Fruit fly (Drosophila melanogaster) whole organism, embryonic: ENCODE data around the gene lqfR.
A peak's percentile ranks its signal among the peaks of the same experiment; 100 is the strongest.

ENCODE experiments used
- Antp ChIP-seq: fragments of 200-800 bp; sonication (Bioruptor generic); optimal IDR thresholded peaks from 3 replicates; lab custom pipeline; 2016; ENCODE audit warnings: missing biosample characterization, missing genetic modification characterization
- Asciz ChIP-seq: fragments of 200-800 bp; sonication (Bioruptor generic); optimal IDR thresholded peaks from 2 replicates; lab custom pipeline; 2017; ENCODE audit warnings: missing biosample characterization, mild to moderate bottlenecking, missing genetic modification characterization, missing genetic modification reagents
- CG1024 ChIP-seq: fragments of 200-800 bp; sonication (Bioruptor generic); IDR thresholded peaks from 2 replicates; pipeline ENCODE4 v1.3.6; 2022; ENCODE audit warnings: missing biosample characterization, missing genetic modification characterization
- CG10654 ChIP-seq: fragments of 200-800 bp; sonication (Bioruptor generic); optimal IDR thresholded peaks from 2 replicates; lab custom pipeline; 2016; ENCODE audit warnings: missing biosample characterization, missing genetic modification characterization
- CG11093 ChIP-seq: fragments of 200-800 bp; sonication (Bioruptor generic); IDR thresholded peaks from 3 replicates; pipeline ENCODE4 v1.3.6; 2022; ENCODE audit warnings: missing biosample characterization, missing genetic modification characterization
- CG11456 ChIP-seq: fragments of 200-800 bp; sonication (Bioruptor generic); IDR thresholded peaks from 3 replicates; pipeline ENCODE4 v1.3.6; 2022; ENCODE audit warnings: missing biosample characterization, missing genetic modification characterization
- CG11723 ChIP-seq: fragments of 200-800 bp; sonication (Bioruptor generic); optimal IDR thresholded peaks from 2 replicates; lab custom pipeline; 2017; ENCODE audit warnings: missing biosample characterization, mild to moderate bottlenecking, missing genetic modification characterization
- CG1233 ChIP-seq: fragments of 200-800 bp; sonication (Bioruptor generic); optimal IDR thresholded peaks from 4 replicates; lab custom pipeline; 2018; ENCODE audit warnings: missing biosample characterization, mild to moderate bottlenecking, missing genetic modification characterization
- CG13296 ChIP-seq: fragments of 200-800 bp; sonication (Bioruptor generic); optimal IDR thresholded peaks from 3 replicates; lab custom pipeline; 2018; ENCODE audit warnings: missing biosample characterization, mild to moderate bottlenecking, missing genetic modification characterization
- CG14441 ChIP-seq: fragments of 200-800 bp; sonication (Bioruptor generic); IDR thresholded peaks from 2 replicates; pipeline ENCODE4 v1.3.6; 2022; ENCODE audit warnings: missing biosample characterization, missing genetic modification characterization
- CG14667 ChIP-seq: fragments of 200-800 bp; sonication (Bioruptor generic); IDR thresholded peaks from 2 replicates; pipeline ENCODE4 v1.3.6; 2022; ENCODE audit warnings: missing biosample characterization, missing genetic modification characterization
- CG14965 ChIP-seq: fragments of 200-800 bp; sonication (Bioruptor generic); optimal IDR thresholded peaks from 2 replicates; lab custom pipeline; 2016; ENCODE audit warnings: missing biosample characterization, missing genetic modification characterization, borderline replicate concordance
- CG1529 ChIP-seq: fragments of 200-800 bp; sonication (Bioruptor generic); optimal IDR thresholded peaks from 3 replicates; lab custom pipeline; 2018; ENCODE audit warnings: missing biosample characterization, missing genetic modification characterization
- CG17359 ChIP-seq: fragments of 200-800 bp; sonication (Bioruptor generic); optimal IDR thresholded peaks from 3 replicates; lab custom pipeline; 2018; ENCODE audit warnings: missing biosample characterization, mild to moderate bottlenecking, missing genetic modification characterization, moderate library complexity
- CG1832 ChIP-seq: fragments of 200-800 bp; sonication (Bioruptor generic); optimal IDR thresholded peaks from 2 replicates; lab custom pipeline; 2017; ENCODE audit warnings: missing biosample characterization, mild to moderate bottlenecking, missing genetic modification characterization, inconsistent platforms
- CG18476 ChIP-seq: fragments of 200-800 bp; sonication (Bioruptor generic); optimal IDR thresholded peaks from 2 replicates; lab custom pipeline; 2016; ENCODE audit warnings: missing biosample characterization, mild to moderate bottlenecking, missing genetic modification characterization
- CG30020 ChIP-seq: fragments of 200-800 bp; optimal IDR thresholded peaks from 2 replicates; lab custom pipeline; 2019; ENCODE audit warnings: missing biosample characterization, mild to moderate bottlenecking, missing genetic modification characterization, moderate library complexity
- CG6683 ChIP-seq: fragments of 200-800 bp; sonication (Bioruptor generic); optimal IDR thresholded peaks from 2 replicates; lab custom pipeline; 2017; ENCODE audit warnings: missing biosample characterization, mild to moderate bottlenecking, missing genetic modification characterization, missing genetic modification reagents
- CG6765 ChIP-seq: fragments of 200-800 bp; sonication (Bioruptor generic); optimal IDR thresholded peaks from 3 replicates; lab custom pipeline; 2017; ENCODE audit warnings: missing biosample characterization, mild to moderate bottlenecking, missing genetic modification characterization
- CG9797 ChIP-seq: fragments of 200-800 bp; sonication (Bioruptor generic); optimal IDR thresholded peaks from 3 replicates; lab custom pipeline; 2018; ENCODE audit warnings: missing biosample characterization, mild to moderate bottlenecking, missing genetic modification characterization
- Dad ChIP-seq: fragments of 200-800 bp; sonication (Bioruptor generic); optimal IDR thresholded peaks from 3 replicates; lab custom pipeline; 2016; ENCODE audit warnings: missing biosample characterization, missing genetic modification characterization
- Eip74EF ChIP-seq, 2 experiments: fragments of 200-800 bp in 1 of 2; fragments of >200 bp in 1 of 2; sonication (Bioruptor generic) in 1 of 2; optimal IDR thresholded peaks; 2 replicates each; lab custom pipeline; 2017 to 2019; ENCODE audit warnings: missing biosample characterization in 2 of 2, missing genetic modification characterization in 2 of 2, mild to moderate bottlenecking in 1 of 2, moderate library complexity in 1 of 2
- Ets65A ChIP-seq: fragments of 200-800 bp; sonication (Bioruptor generic); peaks from one replicate; lab custom pipeline; 2016; ENCODE audit warnings: missing biosample characterization, missing genetic modification characterization
- Gug ChIP-seq: fragments of 200-800 bp; sonication (Bioruptor generic); IDR thresholded peaks from 4 replicates; pipeline ENCODE4 v1.3.6; 2022; ENCODE audit warnings: missing biosample characterization, missing genetic modification characterization
- H2.0 ChIP-seq: fragments of 200-800 bp; sonication (Bioruptor generic); IDR thresholded peaks from 2 replicates; pipeline ENCODE4 v1.3.6; 2022; ENCODE audit warnings: missing biosample characterization, missing genetic modification characterization
- Hey ChIP-seq: fragments of 200-800 bp; sonication (Bioruptor generic); optimal IDR thresholded peaks from 3 replicates; lab custom pipeline; 2018; ENCODE audit warnings: missing biosample characterization, mild to moderate bottlenecking, missing genetic modification characterization
- Hr3 ChIP-seq: fragments of 200-800 bp; sonication (Bioruptor generic); optimal IDR thresholded peaks from 3 replicates; lab custom pipeline; 2016; ENCODE audit warnings: missing biosample characterization, missing genetic modification characterization
- Lhr ChIP-seq: fragments of 200-800 bp; sonication (Bioruptor generic); optimal IDR thresholded peaks from 3 replicates; lab custom pipeline; 2017; ENCODE audit warnings: mild to moderate bottlenecking, missing biosample characterization, missing genetic modification reagents, missing genetic modification characterization
- Mrtf ChIP-seq: fragments of 200-800 bp; sonication (Bioruptor generic); IDR thresholded peaks from 3 replicates; pipeline ENCODE4 v1.3.6; 2022; ENCODE audit warnings: missing biosample characterization, missing genetic modification characterization
- NfI ChIP-seq: fragments of 200-800 bp; sonication (Bioruptor generic); optimal IDR thresholded peaks from 3 replicates; lab custom pipeline; 2018; ENCODE audit warnings: missing biosample characterization, mild to moderate bottlenecking, missing genetic modification characterization, moderate library complexity
- Ptx1 ChIP-seq: fragments of 200-800 bp; sonication (Bioruptor generic); IDR thresholded peaks from 2 replicates; pipeline ENCODE4 v1.3.6; 2022; ENCODE audit warnings: missing biosample characterization, missing genetic modification characterization
- Rx ChIP-seq: fragments of 200-800 bp; sonication (Bioruptor generic); IDR thresholded peaks from 2 replicates; pipeline ENCODE4 v1.3.6; 2022; ENCODE audit warnings: missing biosample characterization, missing genetic modification characterization
- abd-A ChIP-seq: fragments of 200-800 bp; sonication (Bioruptor generic); optimal IDR thresholded peaks from 3 replicates; lab custom pipeline; 2019; ENCODE audit warnings: missing biosample characterization, mild to moderate bottlenecking, missing genetic modification characterization, moderate library complexity
- aop ChIP-seq: fragments of 200-800 bp; sonication (Bioruptor generic); IDR thresholded peaks from 2 replicates; pipeline ENCODE4 v1.3.6; 2022; ENCODE audit warnings: missing biosample characterization, missing genetic modification characterization
- ara ChIP-seq: fragments of 200-800 bp; sonication (Bioruptor generic); IDR thresholded peaks from 2 replicates; pipeline ENCODE4 v1.3.6; 2022; ENCODE audit warnings: missing biosample characterization, missing genetic modification characterization
- da ChIP-seq: fragments of 200-800 bp; sonication (Bioruptor generic); optimal IDR thresholded peaks from 2 replicates; lab custom pipeline; 2016; ENCODE audit warnings: missing biosample characterization, missing genetic modification characterization
- en ChIP-seq: fragments of 200-800 bp; sonication (Bioruptor generic); optimal IDR thresholded peaks from 2 replicates; lab custom pipeline; 2016; ENCODE audit warnings: missing biosample characterization, missing genetic modification characterization
- fd102C ChIP-seq: fragments of 200-800 bp; sonication (Bioruptor generic); optimal IDR thresholded peaks from 2 replicates; lab custom pipeline; 2018; ENCODE audit warnings: missing biosample characterization, mild to moderate bottlenecking, missing genetic modification characterization, moderate library complexity
- ind ChIP-seq: fragments of 200-800 bp; sonication (Bioruptor generic); optimal IDR thresholded peaks from 3 replicates; lab custom pipeline; 2016; ENCODE audit warnings: missing biosample characterization, missing genetic modification characterization
- jumu ChIP-seq: fragments of 200-800 bp; sonication (Bioruptor generic); optimal IDR thresholded peaks from 3 replicates; lab custom pipeline; 2016; ENCODE audit warnings: missing biosample characterization, missing genetic modification characterization
- ken ChIP-seq: fragments of 200-800 bp; sonication (Bioruptor generic); IDR thresholded peaks from 3 replicates; pipeline ENCODE4 v1.3.6; 2022; ENCODE audit warnings: missing biosample characterization, missing genetic modification characterization
- knrl ChIP-seq: fragments of 200-800 bp; sonication (Bioruptor generic); IDR thresholded peaks from 3 replicates; pipeline ENCODE4 v1.3.6; 2022; ENCODE audit warnings: missing biosample characterization, missing genetic modification characterization; ENCODE audit not compliant: partially characterized antibody
- pfk ChIP-seq: fragments of 200-800 bp; sonication (Bioruptor generic); optimal IDR thresholded peaks from 2 replicates; lab custom pipeline; 2018; ENCODE audit warnings: missing biosample characterization, mild to moderate bottlenecking, missing genetic modification characterization, moderate library complexity
- pho ChIP-seq: fragments of 200-800 bp; sonication (Bioruptor generic); optimal IDR thresholded peaks from 2 replicates; lab custom pipeline; 2016; ENCODE audit warnings: missing biosample characterization, missing genetic modification characterization
- psq ChIP-seq: fragments of 200-800 bp; sonication (Bioruptor generic); optimal IDR thresholded peaks from 2 replicates; lab custom pipeline; 2017; ENCODE audit warnings: missing biosample characterization, missing genetic modification characterization
- ro ChIP-seq: fragments of 200-800 bp; sonication (Bioruptor generic); IDR thresholded peaks from 2 replicates; pipeline ENCODE4 v1.3.6; 2022; ENCODE audit warnings: missing biosample characterization, missing genetic modification characterization
- scrt ChIP-seq: fragments of 200-800 bp; sonication (Bioruptor generic); optimal IDR thresholded peaks from 2 replicates; lab custom pipeline; 2018; ENCODE audit warnings: missing biosample characterization, mild to moderate bottlenecking, missing genetic modification characterization, moderate library complexity
- tll ChIP-seq, 2 experiments: fragments of 200-800 bp in 1 of 2; fragments of >200 bp in 1 of 2; sonication (Bioruptor generic) in 1 of 2; optimal IDR thresholded peaks; 2 replicates each; lab custom pipeline; 2017 to 2019; ENCODE audit warnings: missing biosample characterization in 2 of 2, missing genetic modification characterization in 2 of 2, mild to moderate bottlenecking in 1 of 2, moderate library complexity in 1 of 2
- tna ChIP-seq: fragments of 200-800 bp; sonication (Bioruptor generic); IDR thresholded peaks from 2 replicates; pipeline ENCODE4 v1.3.6; 2022; ENCODE audit warnings: missing biosample characterization, missing genetic modification characterization; ENCODE audit not compliant: partially characterized antibody
- trh ChIP-seq: fragments of 200-800 bp; sonication (Bioruptor generic); optimal IDR thresholded peaks from 2 replicates; lab custom pipeline; 2016; ENCODE audit warnings: missing biosample characterization, missing genetic modification characterization
- twi ChIP-seq: fragments of 200-800 bp; optimal IDR thresholded peaks from 2 replicates; lab custom pipeline; 2019; ENCODE audit warnings: missing biosample characterization, mild to moderate bottlenecking, missing genetic modification characterization, moderate library complexity
- wek ChIP-seq: fragments of 200-800 bp; sonication (Bioruptor generic); optimal IDR thresholded peaks from 3 replicates; lab custom pipeline; 2018; ENCODE audit warnings: missing biosample characterization, mild to moderate bottlenecking, missing genetic modification characterization, moderate library complexity

lqfR gene

DNA sequence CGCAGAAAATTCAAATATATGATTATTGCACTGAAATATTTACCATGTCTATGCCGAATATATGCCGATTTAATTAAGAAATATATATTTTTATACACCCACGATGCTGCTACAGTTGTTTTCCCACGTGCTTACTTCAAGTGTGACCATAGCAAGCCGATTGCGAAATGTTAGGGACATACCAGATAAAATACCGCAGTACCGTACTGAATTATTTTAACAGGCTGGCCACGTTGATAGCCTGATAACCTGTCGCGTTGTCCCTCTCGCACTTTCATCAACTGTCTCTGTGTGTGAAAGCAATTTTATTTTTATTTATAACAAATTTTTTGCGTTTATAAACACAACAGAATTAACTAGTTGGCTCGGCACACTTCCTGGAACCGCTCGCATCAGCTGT lies 9.8 kb downstream of the lqfR start, which contains the start of the genes Nop56 and mats (continued):
- TF ChIP-seq CG6765 (GFP tag; lab: Kevin White, UChicago) = no peak
- TF ChIP-seq Antp (GFP tag; lab: Kevin White, UChicago) = no peak
- TF ChIP-seq CG14965 (GFP tag; lab: Kevin White, UChicago) = no peak
- no peak for TF ChIP-seq CG13296 (GFP tag; lab: Kevin White, UChicago)
- no peak for TF ChIP-seq CG11093 (GFP tag; lab: Robert Waterston, UW)
- TF ChIP-seq Rx (GFP tag; lab: Robert Waterston, UW) = no peak
- no peak for TF ChIP-seq Ptx1 (GFP tag; lab: Robert Waterston, UW)
- no peak for TF ChIP-seq pfk (GFP tag; lab: Kevin White, UChicago)
- TF ChIP-seq CG10654 (GFP tag; lab: Kevin White, UChicago) = no peak
- no peak for TF ChIP-seq CG14441 (GFP tag; lab: Robert Waterston, UW)
- TF ChIP-seq CG1832 (GFP tag; lab: Kevin White, UChicago) = peak; percentile 33
- TF ChIP-seq Hey (tag; lab: Kevin White, UChicago) = no peak
- TF ChIP-seq scrt = peak; percentile 26
- peak; percentile 53 for TF ChIP-seq twi (tag; lab: Kevin White, UChicago)
- no peak for TF ChIP-seq Gug (GFP tag; lab: Robert Waterston, UW)
- no peak for TF ChIP-seq CG1529 (GFP tag; lab: Kevin White, UChicago)
- peak; percentile 21 for TF ChIP-seq NfI (GFP tag; lab: Kevin White, UChicago)
- TF ChIP-seq CG6683 (GFP tag; lab: Kevin White, UChicago) = no peak
- TF ChIP-seq Ets65A (GFP tag; lab: Kevin White, UChicago) = no peak
- TF ChIP-seq wek (GFP tag; lab: Kevin White, UChicago) = peak; percentile 14
- peak; percentile 20 for TF ChIP-seq CG17359 (tag; lab: Kevin White, UChicago)
- no peak for TF ChIP-seq tll (GFP tag; optimal IDR thresholded peaks at IDR 0.05; lab: Kevin White, UChicago)
- TF ChIP-seq knrl (GFP tag; lab: Robert Waterston, UW) = no peak
- peak; percentile 97 for TF ChIP-seq CG9797 (GFP tag; lab: Kevin White, UChicago)
- no peak for TF ChIP-seq CG1233 (GFP tag; lab: Kevin White, UChicago)
- no peak for TF ChIP-seq da (GFP tag; lab: Kevin White, UChicago)
- TF ChIP-seq CG11723 (GFP tag; lab: Kevin White, UChicago) = no peak
- TF ChIP-seq CG1024 (GFP tag; lab: Robert Waterston, UW) = no peak
- TF ChIP-seq en (GFP tag; lab: Kevin White, UChicago) = no peak
- TF ChIP-seq CG30020 = peak; percentile 48
- no peak for TF ChIP-seq fd102C (GFP tag; lab: Kevin White, UChicago)
- no peak for TF ChIP-seq Hr3 (GFP tag; lab: Kevin White, UChicago)
- TF ChIP-seq ind (GFP tag; lab: Kevin White, UChicago) = no peak
- no peak for TF ChIP-seq pho (GFP tag; lab: Kevin White, UChicago)
- no peak for TF ChIP-seq jumu (GFP tag; lab: Kevin White, UChicago)
- TF ChIP-seq CG18476 = no peak
- no peak for TF ChIP-seq aop (GFP tag; lab: Robert Waterston, UW)
- TF ChIP-seq Eip74EF (GFP tag; optimal IDR thresholded peaks at IDR 0.05; lab: Kevin White, UChicago) = no peak
- TF ChIP-seq ro (GFP tag; lab: Robert Waterston, UW) = no peak
- no peak for TF ChIP-seq psq (GFP tag; lab: Kevin White, UChicago)
- TF ChIP-seq abd-A (tag; lab: Kevin White, UChicago) = no peak
- TF ChIP-seq ara = no peak
- TF ChIP-seq ken (GFP tag; lab: Robert Waterston, UW) = no peak
- TF ChIP-seq Dad (GFP tag; lab: Kevin White, UChicago) = no peak
- TF ChIP-seq CG11456 (GFP tag; lab: Robert Waterston, UW) = no peak
- TF ChIP-seq CG14667 (GFP tag; lab: Robert Waterston, UW) = no peak
- no peak for TF ChIP-seq H2.0
- no peak for TF ChIP-seq trh (GFP tag; lab: Kevin White, UChicago)
- TF ChIP-seq Mrtf (GFP tag; lab: Robert Waterston, UW) = no peak
- no peak for TF ChIP-seq Asciz (GFP tag; lab: Kevin White, UChicago)
- TF ChIP-seq Lhr = peak; percentile 45
- TF ChIP-seq tna = no peak
